Fruit fly (Drosophila melanogaster) whole organism, embryonic: ENCODE results near the gene CG33191.
A peak's percentile ranks its signal among the peaks of the same experiment; 100 is the strongest.

Source experiments
- Abd-B ChIP-seq: fragments of 200-800 bp; sonication (Bioruptor generic); optimal IDR thresholded peaks from 2 replicates; lab custom pipeline; 2018; ENCODE audit warnings: missing biosample characterization, mild to moderate bottlenecking, missing genetic modification characterization, moderate library complexity
- Adf1 ChIP-seq: fragments of 200-800 bp; sonication (Bioruptor generic); IDR thresholded peaks from 2 replicates; pipeline ENCODE4 v1.3.6; 2022; ENCODE audit warnings: missing biosample characterization, missing genetic modification characterization
- Aef1 ChIP-seq: fragments of 200-800 bp; sonication (Bioruptor generic); IDR thresholded peaks from 3 replicates; pipeline ENCODE4 v1.3.6; 2022; ENCODE audit warnings: missing biosample characterization, missing genetic modification characterization
- Atf3 ChIP-seq: fragments of 200-800 bp; sonication (Bioruptor generic); optimal IDR thresholded peaks from 3 replicates; lab custom pipeline; 2016; ENCODE audit warnings: missing biosample characterization, missing genetic modification characterization
- Atf6 ChIP-seq: fragments of 200-800 bp; sonication (Bioruptor generic); IDR thresholded peaks from 2 replicates; pipeline ENCODE4 v1.3.6; 2022; ENCODE audit warnings: missing biosample characterization, missing genetic modification characterization
- CG10565 ChIP-seq: fragments of 200-800 bp; sonication (Bioruptor generic); optimal IDR thresholded peaks from 3 replicates; lab custom pipeline; 2016; ENCODE audit warnings: missing biosample characterization, mild to moderate bottlenecking, missing genetic modification characterization
- CG11398 ChIP-seq: fragments of 200-800 bp; sonication (Bioruptor generic); optimal IDR thresholded peaks from 2 replicates; lab custom pipeline; 2016; ENCODE audit warnings: missing biosample characterization, missing genetic modification characterization
- CG14050 ChIP-seq: fragments of 200-800 bp; sonication (Bioruptor generic); IDR thresholded peaks from 3 replicates; pipeline ENCODE4 v1.3.6; 2022; ENCODE audit warnings: missing biosample characterization, missing genetic modification characterization
- CG14710 ChIP-seq: fragments of 200-800 bp; sonication (Bioruptor generic); optimal IDR thresholded peaks from 3 replicates; lab custom pipeline; 2019; ENCODE audit warnings: missing biosample characterization, mild to moderate bottlenecking, missing genetic modification characterization, moderate library complexity
- CG15696 ChIP-seq: fragments of 200-800 bp; sonication (Bioruptor generic); optimal IDR thresholded peaks from 2 replicates; lab custom pipeline; 2019; ENCODE audit warnings: missing biosample characterization, mild to moderate bottlenecking, missing genetic modification characterization, moderate library complexity
- CG16813 ChIP-seq: fragments of 200-800 bp; sonication (Bioruptor generic); IDR thresholded peaks from 3 replicates; pipeline ENCODE4 v1.3.6; 2022; ENCODE audit warnings: missing biosample characterization, missing genetic modification characterization; ENCODE audit not compliant: partially characterized antibody
- CG2120 ChIP-seq: fragments of 200-800 bp; sonication (Bioruptor generic); optimal IDR thresholded peaks from 3 replicates; lab custom pipeline; 2016; ENCODE audit warnings: missing biosample characterization, missing genetic modification characterization
- CG30020 ChIP-seq: fragments of 200-800 bp; optimal IDR thresholded peaks from 2 replicates; lab custom pipeline; 2019; ENCODE audit warnings: missing biosample characterization, mild to moderate bottlenecking, missing genetic modification characterization, moderate library complexity
- CG32532 ChIP-seq: fragments of 200-800 bp; sonication (Bioruptor generic); IDR thresholded peaks from 2 replicates; pipeline ENCODE4 v1.3.6; 2022; ENCODE audit warnings: missing biosample characterization, missing genetic modification characterization
- CG3407 ChIP-seq: fragments of 200-800 bp; sonication (Bioruptor generic); optimal IDR thresholded peaks from 2 replicates; lab custom pipeline; 2018; ENCODE audit warnings: missing biosample characterization, mild to moderate bottlenecking, missing genetic modification characterization
- CG6254 ChIP-seq: fragments of 200-800 bp; sonication (Bioruptor generic); optimal IDR thresholded peaks from 3 replicates; lab custom pipeline; 2017; ENCODE audit warnings: mild to moderate bottlenecking, missing biosample characterization, missing genetic modification reagents, missing genetic modification characterization
- CG7372 ChIP-seq: fragments of 200-800 bp; sonication (Bioruptor generic); IDR thresholded peaks from 2 replicates; pipeline ENCODE4 v1.3.6; 2022; ENCODE audit warnings: missing biosample characterization, missing genetic modification characterization
- CG8089 ChIP-seq: fragments of 200-800 bp; sonication (Bioruptor generic); optimal IDR thresholded peaks from 3 replicates; lab custom pipeline; 2016; ENCODE audit warnings: missing biosample characterization, missing genetic modification characterization
- CG8388 ChIP-seq: fragments of 200-800 bp; sonication (Bioruptor generic); optimal IDR thresholded peaks from 2 replicates; lab custom pipeline; 2019; ENCODE audit warnings: missing biosample characterization, mild to moderate bottlenecking, missing genetic modification characterization, moderate library complexity
- CG9437 ChIP-seq: fragments of 200-800 bp; sonication (Bioruptor generic); optimal IDR thresholded peaks from 2 replicates; lab custom pipeline; 2018; ENCODE audit warnings: missing biosample characterization, mild to moderate bottlenecking, missing genetic modification characterization
- CG9797 ChIP-seq: fragments of 200-800 bp; sonication (Bioruptor generic); optimal IDR thresholded peaks from 3 replicates; lab custom pipeline; 2018; ENCODE audit warnings: missing biosample characterization, mild to moderate bottlenecking, missing genetic modification characterization
- CG9876 ChIP-seq: fragments of 200-800 bp; sonication (Bioruptor generic); optimal IDR thresholded peaks from 2 replicates; lab custom pipeline; 2016; ENCODE audit warnings: missing biosample characterization, missing genetic modification characterization
- Dfd ChIP-seq, 2 experiments: fragments of >200 bp; optimal IDR thresholded peaks; 2 replicates each; lab custom pipeline; 2017; ENCODE audit warnings: missing biosample characterization in 2 of 2, missing genetic modification characterization in 2 of 2
- Ets97D ChIP-seq: fragments of 200-800 bp; sonication (Bioruptor generic); optimal IDR thresholded peaks from 3 replicates; lab custom pipeline; 2016; ENCODE audit warnings: missing biosample characterization, missing genetic modification characterization
- H15 ChIP-seq: fragments of 200-800 bp; sonication (Bioruptor generic); IDR thresholded peaks from 3 replicates; pipeline ENCODE4 v1.3.6; 2022; ENCODE audit warnings: missing biosample characterization, missing genetic modification characterization
- H2.0 ChIP-seq: fragments of 200-800 bp; sonication (Bioruptor generic); IDR thresholded peaks from 2 replicates; pipeline ENCODE4 v1.3.6; 2022; ENCODE audit warnings: missing biosample characterization, missing genetic modification characterization
- HHEX ChIP-seq: fragments of 200-800 bp; sonication (Bioruptor generic); optimal IDR thresholded peaks from 3 replicates; lab custom pipeline; 2017; ENCODE audit warnings: missing biosample characterization, mild to moderate bottlenecking, missing genetic modification characterization, missing genetic modification reagents
- HLH54F ChIP-seq: fragments of 200-800 bp; sonication (Bioruptor generic); optimal IDR thresholded peaks from 3 replicates; lab custom pipeline; 2016; ENCODE audit warnings: missing biosample characterization, missing genetic modification characterization
- Hand ChIP-seq: fragments of 200-800 bp; sonication (Bioruptor generic); optimal IDR thresholded peaks from 2 replicates; lab custom pipeline; 2017; ENCODE audit warnings: mild to moderate bottlenecking, missing biosample characterization, missing genetic modification reagents, missing genetic modification characterization
- Hey ChIP-seq: fragments of 200-800 bp; sonication (Bioruptor generic); optimal IDR thresholded peaks from 3 replicates; lab custom pipeline; 2018; ENCODE audit warnings: missing biosample characterization, mild to moderate bottlenecking, missing genetic modification characterization
- MESR4 ChIP-seq: fragments of 200-800 bp; sonication (Bioruptor generic); optimal IDR thresholded peaks from 2 replicates; lab custom pipeline; 2018; ENCODE audit warnings: missing biosample characterization, mild to moderate bottlenecking, missing genetic modification characterization, moderate library complexity
- Meics ChIP-seq: fragments of 200-800 bp; sonication (Bioruptor generic); optimal IDR thresholded peaks from 2 replicates; lab custom pipeline; 2017; ENCODE audit warnings: missing biosample characterization, mild to moderate bottlenecking, missing genetic modification characterization
- PHDP ChIP-seq: fragments of 200-800 bp; sonication (Bioruptor generic); optimal IDR thresholded peaks from 3 replicates; lab custom pipeline; 2018; ENCODE audit warnings: missing biosample characterization, mild to moderate bottlenecking, missing genetic modification characterization, moderate library complexity
- Side ChIP-seq: fragments of 200-800 bp; sonication (Bioruptor generic); optimal IDR thresholded peaks from 2 replicates; lab custom pipeline; 2016; ENCODE audit warnings: missing biosample characterization, missing genetic modification characterization
- Sox102F ChIP-seq: fragments of 200-800 bp; sonication (Bioruptor generic); optimal IDR thresholded peaks from 2 replicates; lab custom pipeline; 2018; ENCODE audit warnings: missing biosample characterization, mild to moderate bottlenecking, missing genetic modification characterization, moderate library complexity
- Trl ChIP-seq, 3 experiments: fragments of >200 bp in 2 of 3; fragments of 200-800 bp in 1 of 3; sonication (Bioruptor generic) in 1 of 3; optimal IDR thresholded peaks; 2 replicates in 1 of 3; 3 replicates in 2 of 3; lab custom pipeline; 2016 to 2017; ENCODE audit warnings: missing biosample characterization in 1 of 3, missing genetic modification characterization in 1 of 3
- ab ChIP-seq: fragments of 200-800 bp; sonication (Bioruptor generic); optimal IDR thresholded peaks from 2 replicates; lab custom pipeline; 2016; ENCODE audit warnings: missing biosample characterization, missing genetic modification characterization
- ap ChIP-seq: fragments of 200-800 bp; sonication (Bioruptor generic); IDR thresholded peaks from 2 replicates; pipeline ENCODE4 v1.3.6; 2022; ENCODE audit warnings: missing biosample characterization, missing genetic modification characterization
- cad ChIP-seq: fragments of >200 bp; optimal IDR thresholded peaks from 2 replicates; lab custom pipeline; 2017; ENCODE audit warnings: missing biosample characterization, missing genetic modification characterization
- emc ChIP-seq: fragments of 200-800 bp; sonication (Bioruptor generic); optimal IDR thresholded peaks from 2 replicates; lab custom pipeline; 2016; ENCODE audit warnings: missing biosample characterization, missing genetic modification characterization
- gsb-n ChIP-seq: fragments of 200-800 bp; sonication (Bioruptor generic); optimal IDR thresholded peaks from 3 replicates; lab custom pipeline; 2018; ENCODE audit warnings: missing biosample characterization, mild to moderate bottlenecking, missing genetic modification characterization
- ind ChIP-seq: fragments of 200-800 bp; sonication (Bioruptor generic); optimal IDR thresholded peaks from 3 replicates; lab custom pipeline; 2016; ENCODE audit warnings: missing biosample characterization, missing genetic modification characterization
- nau ChIP-seq: fragments of 200-800 bp; sonication (Bioruptor generic); optimal IDR thresholded peaks from 3 replicates; lab custom pipeline; 2017; ENCODE audit warnings: missing biosample characterization, mild to moderate bottlenecking, missing genetic modification characterization, missing genetic modification reagents
- nerfin-2 ChIP-seq: fragments of 200-800 bp; sonication (Bioruptor generic); IDR thresholded peaks from 2 replicates; pipeline ENCODE4 v1.3.6; 2022; ENCODE audit warnings: missing biosample characterization, missing genetic modification characterization; ENCODE audit not compliant: partially characterized antibody
- p53 ChIP-seq: fragments of 200-800 bp; sonication (Bioruptor generic); optimal IDR thresholded peaks from 2 replicates; lab custom pipeline; 2016; ENCODE audit warnings: missing biosample characterization, missing genetic modification characterization
- pan ChIP-seq, 4 experiments: fragments of >200 bp in 3 of 4; fragments of 200-800 bp in 1 of 4; sonication (Bioruptor generic) in 1 of 4; optimal IDR thresholded peaks in 3 of 4; IDR thresholded peaks in 1 of 4; 2 replicates each; pipeline versions ENCODE4 v1.3.6 to Lab custom; 2017 to 2022; ENCODE audit warnings: missing biosample characterization in 2 of 4, missing genetic modification characterization in 2 of 4, mixed read lengths in 1 of 4
- scrt ChIP-seq: fragments of 200-800 bp; sonication (Bioruptor generic); optimal IDR thresholded peaks from 2 replicates; lab custom pipeline; 2018; ENCODE audit warnings: missing biosample characterization, mild to moderate bottlenecking, missing genetic modification characterization, moderate library complexity
- seq ChIP-seq: fragments of 200-800 bp; sonication (Bioruptor generic); IDR thresholded peaks from 2 replicates; pipeline ENCODE4 v1.3.6; 2022; ENCODE audit warnings: missing biosample characterization, missing genetic modification characterization
- sisA ChIP-seq: fragments of 200-800 bp; sonication (Bioruptor generic); IDR thresholded peaks from 2 replicates; pipeline ENCODE4 v1.3.6; 2022; ENCODE audit warnings: missing biosample characterization, missing genetic modification characterization
- zen2 ChIP-seq: fragments of 200-800 bp; sonication (Bioruptor generic); IDR thresholded peaks from 3 replicates; pipeline ENCODE4 v1.3.6; 2022; ENCODE audit warnings: missing biosample characterization, missing genetic modification characterization; ENCODE audit not compliant: partially characterized antibody

CG33191 gene

DNA sequence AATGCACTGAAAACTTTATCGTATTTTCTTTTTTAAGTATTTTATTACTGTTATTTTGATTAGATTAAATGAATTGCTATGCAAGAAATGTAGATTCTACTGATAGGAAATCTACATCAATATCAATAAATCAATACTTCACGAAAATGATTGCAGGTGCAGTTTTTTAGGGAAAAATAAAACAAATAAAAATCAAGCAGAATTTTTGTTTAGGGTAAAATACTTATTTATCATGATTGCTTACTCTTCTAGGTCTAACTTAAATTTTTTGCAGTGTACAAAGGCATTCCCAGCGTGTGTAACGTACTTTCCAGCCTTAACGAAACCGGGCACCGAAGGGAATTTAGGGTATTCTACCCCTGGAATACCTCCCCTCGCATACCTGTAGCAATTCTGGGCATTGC lies 28.8 kb upstream of the CG33191 start (continued):
- TF ChIP-seq CG3407 (GFP tag; lab: Kevin White, UChicago): peak; percentile 67
- no peak for TF ChIP-seq Dfd (GFP tag; optimal IDR thresholded peaks at IDR 0.05; lab: Kevin White, UChicago)
- no peak for TF ChIP-seq Aef1
- TF ChIP-seq CG2120 (GFP tag; lab: Kevin White, UChicago): peak; percentile 45
- TF ChIP-seq CG14710 (tag; lab: Kevin White, UChicago): peak; percentile 95
- TF ChIP-seq Atf6: peak; percentile 34
- TF ChIP-seq Atf3: peak; percentile 60
- no peak; the same call in 1 of the 2 replicates for TF ChIP-seq CG32532 (GFP tag; lab: Robert Waterston, UW)
- no peak for TF ChIP-seq MESR4 (GFP tag; lab: Kevin White, UChicago)
- no peak for TF ChIP-seq Hey (tag; lab: Kevin White, UChicago)
- peak; percentile 51 for TF ChIP-seq CG8089 (GFP tag; lab: Kevin White, UChicago)
- TF ChIP-seq Hand (GFP tag; lab: Kevin White, UChicago): no peak
- TF ChIP-seq gsb-n: peak; percentile 85
- TF ChIP-seq CG9876 (GFP tag; lab: Kevin White, UChicago): peak; percentile 2
- TF ChIP-seq ind: peak; percentile 42
- peak; percentile 60 for TF ChIP-seq CG30020 (tag; lab: Kevin White, UChicago)
- no peak for TF ChIP-seq Adf1 (GFP tag; lab: Robert Waterston, UW)
- no peak for TF ChIP-seq CG7372 (GFP tag; lab: Robert Waterston, UW)
- TF ChIP-seq Meics (GFP tag; lab: Kevin White, UChicago): peak; percentile 21
- TF ChIP-seq Trl (optimal IDR thresholded peaks at IDR 0.05; lab: Kevin White, UChicago): no peak
- TF ChIP-seq Trl (GFP tag; optimal IDR thresholded peaks at IDR 0.05; lab: Kevin White, UChicago): peak; percentile 17
- TF ChIP-seq ap (GFP tag; lab: Robert Waterston, UW): no peak
- no peak for TF ChIP-seq emc (GFP tag; lab: Kevin White, UChicago)
- TF ChIP-seq Side (GFP tag; lab: Kevin White, UChicago): peak; percentile 66
- TF ChIP-seq CG11398 (GFP tag; lab: Kevin White, UChicago): peak; percentile 17
- TF ChIP-seq ab (GFP tag; lab: Kevin White, UChicago): no peak
- no peak for TF ChIP-seq pan (optimal IDR thresholded peaks at IDR 0.05; lab: Kevin White, UChicago)
- peak in 1 of 2 experiments; percentile 67 for TF ChIP-seq pan (GFP tag; optimal IDR thresholded peaks at IDR 0.05 in 1 of 2, IDR thresholded peaks at IDR 0.05 in 1 of 2)
- TF ChIP-seq zen2 (GFP tag; lab: Robert Waterston, UW): no peak
- peak; percentile 54 for TF ChIP-seq Sox102F
- TF ChIP-seq CG14050: no peak
- no peak for TF ChIP-seq p53 (GFP tag; lab: Kevin White, UChicago)
- TF ChIP-seq PHDP (tag; lab: Kevin White, UChicago): peak; percentile 51
- TF ChIP-seq sisA (GFP tag; lab: Robert Waterston, UW): peak; percentile 32; the same call in 1 of the 2 replicates
- TF ChIP-seq HLH54F (GFP tag; lab: Kevin White, UChicago): peak; percentile 8
- no peak for TF ChIP-seq H15 (GFP tag; lab: Robert Waterston, UW)
- peak; percentile 99 for TF ChIP-seq CG15696 (tag; lab: Kevin White, UChicago)
- TF ChIP-seq nau (GFP tag; lab: Kevin White, UChicago): peak; percentile 2
- TF ChIP-seq seq (GFP tag; lab: Robert Waterston, UW): no peak
- no peak for TF ChIP-seq Ets97D (GFP tag; lab: Kevin White, UChicago)
- no peak for TF ChIP-seq nerfin-2 (GFP tag; lab: Robert Waterston, UW)
- peak; percentile 9 for TF ChIP-seq HHEX (GFP tag; lab: Kevin White, UChicago)
- TF ChIP-seq CG16813 (GFP tag; lab: Robert Waterston, UW): no peak
- TF ChIP-seq Abd-B: peak; percentile 47
- TF ChIP-seq CG8388 (GFP tag; lab: Kevin White, UChicago): peak; percentile 82
- TF ChIP-seq cad: no peak
- peak; percentile 44 for TF ChIP-seq CG9437 (GFP tag; lab: Kevin White, UChicago)
- peak; percentile 77 for TF ChIP-seq CG6254 (GFP tag; lab: Kevin White, UChicago)
- no peak for TF ChIP-seq CG10565
- no peak for TF ChIP-seq CG9797 (GFP tag; lab: Kevin White, UChicago)
- peak; percentile 53 for TF ChIP-seq H2.0 (GFP tag; lab: Robert Waterston, UW)
- TF ChIP-seq scrt (GFP tag; lab: Kevin White, UChicago): peak; percentile 23
